Worm (Caenorhabditis elegans): ENCODE data around the gene B0361.3.
A peak's percentile ranks its signal among the peaks of the same experiment; 100 is the strongest.

B0361.3 gene

ce11 chrIII:7301668-7302067, 20.4 kb downstream of the B0361.3 start:
- TF ChIP-seq nhr-237 (tag; optimal IDR thresholded peaks at IDR 0.05) (no peak), bed-3 (GFP tag; optimal IDR thresholded peaks at IDR 0.05) (no peak), nhr-76 (tag; optimal IDR thresholded peaks at IDR 0.05) (no peak), snpc-4 (tag; optimal IDR thresholded peaks at IDR 0.05) (no peak), ces-1 (GFP tag; optimal IDR thresholded peaks at IDR 0.05) (no peak)

- TF ChIP-seq nhr-28 (tag; optimal IDR thresholded peaks at IDR 0.05) (no peak), elt-1 (tag; optimal IDR thresholded peaks at IDR 0.05; ENCODE audit: borderline replicate concordance, insufficient read depth) (peak; percentile 44)
Measured at ce11 chrIII:7304961-7305648, 23.8 kb downstream of the B0361.3 start.

ce11 chrIII:7305649-7305977, 24.4 kb downstream of the B0361.3 start:
- TF ChIP-seq ztf-11 (tag; optimal IDR thresholded peaks at IDR 0.05) (no peak), unc-39 (tag; optimal IDR thresholded peaks at IDR 0.05) (no peak), tbx-8 (GFP tag; optimal IDR thresholded peaks at IDR 0.05) (no peak), lin-13 (tag; optimal IDR thresholded peaks at IDR 0.05) (no peak), unc-120 (tag; optimal IDR thresholded peaks at IDR 0.05; ENCODE audit: poor library complexity, severe bottlenecking) (no peak), nhr-28 (tag; optimal IDR thresholded peaks at IDR 0.05) (no peak), lin-32 (GFP tag; optimal IDR thresholded peaks at IDR 0.05) (no peak), ces-1 (GFP tag; optimal IDR thresholded peaks at IDR 0.05) (no peak), drap-1 (GFP tag; optimal IDR thresholded peaks at IDR 0.05) (no peak), nhr-237 (tag; optimal IDR thresholded peaks at IDR 0.05) (no peak), nhr-2 (tag; optimal IDR thresholded peaks at IDR 0.05) (no peak), ceh-83 (GFP tag; optimal IDR thresholded peaks at IDR 0.05) (no peak)

ce11 chrIII:7308600-7309109, 27.4 kb downstream of the B0361.3 start, which contains the start of gene acbp-4:
Gene acbp-4, minus strand, starts transcription at chrIII:7309109.
- no peak for TF ChIP-seq nhr-12 (tag; optimal IDR thresholded peaks at IDR 0.05)

- no peak for TF ChIP-seq unc-120 (tag; optimal IDR thresholded peaks at IDR 0.05; ENCODE audit: poor library complexity, severe bottlenecking)
- TF ChIP-seq lin-32 (GFP tag; optimal IDR thresholded peaks at IDR 0.05), result no peak
- TF ChIP-seq M03D4.4 (tag; optimal IDR thresholded peaks at IDR 0.05), result no peak
- no peak for TF ChIP-seq lin-13 (tag; optimal IDR thresholded peaks at IDR 0.05)
- TF ChIP-seq sptf-1 (tag; optimal IDR thresholded peaks at IDR 0.05), result no peak
- TF ChIP-seq ztf-11 (tag; optimal IDR thresholded peaks at IDR 0.05), result no peak
- no peak for TF ChIP-seq nhr-12 (tag; optimal IDR thresholded peaks at IDR 0.05)
- TF ChIP-seq flh-1 (GFP tag; optimal IDR thresholded peaks at IDR 0.05), result no peak
- TF ChIP-seq unc-39 (tag; optimal IDR thresholded peaks at IDR 0.05), result no peak
- TF ChIP-seq elt-1 (tag; optimal IDR thresholded peaks at IDR 0.05; ENCODE audit: borderline replicate concordance, insufficient read depth), result no peak
- no peak for TF ChIP-seq ham-2 (GFP tag; optimal IDR thresholded peaks at IDR 0.05)
- no peak for TF ChIP-seq elt-3 (tag; optimal IDR thresholded peaks at IDR 0.05)
- no peak for TF ChIP-seq ces-1 (GFP tag; optimal IDR thresholded peaks at IDR 0.05)
- no peak for TF ChIP-seq ceh-39 (tag; optimal IDR thresholded peaks at IDR 0.05)
- TF ChIP-seq ceh-43 (GFP tag; optimal IDR thresholded peaks at IDR 0.05), result no peak
- TF ChIP-seq sem-2 (GFP tag; optimal IDR thresholded peaks at IDR 0.05), result no peak
Measured at ce11 chrIII:7310662-7311340, 29.5 kb downstream of the B0361.3 start, which contains the start of the genes F56C9.6 and F56C9.3. Gene F56C9.6, minus strand, starts transcription at chrIII:7310773. Gene F56C9.3, plus strand, starts transcription at chrIII:7311290.

ce11 chrIII:7314473-7314872, 33.2 kb downstream of the B0361.3 start:
- no peak for TF ChIP-seq ceh-39 (tag; optimal IDR thresholded peaks at IDR 0.05)
- no peak for TF ChIP-seq ceh-43 (GFP tag; optimal IDR thresholded peaks at IDR 0.05)
- TF ChIP-seq nhr-28 (tag; optimal IDR thresholded peaks at IDR 0.05), result no peak
- TF ChIP-seq mls-2 (tag; optimal IDR thresholded peaks at IDR 0.05), result no peak
- no peak for TF ChIP-seq bed-3 (GFP tag; optimal IDR thresholded peaks at IDR 0.05)
- no peak for TF ChIP-seq elt-3 (tag; optimal IDR thresholded peaks at IDR 0.05)
- no peak for TF ChIP-seq blmp-1 (tag; optimal IDR thresholded peaks at IDR 0.05)
- no peak for TF ChIP-seq lsy-2 (tag; optimal IDR thresholded peaks at IDR 0.05)
- no peak for TF ChIP-seq flh-1 (GFP tag; optimal IDR thresholded peaks at IDR 0.05)
- no peak for TF ChIP-seq drap-1 (GFP tag; optimal IDR thresholded peaks at IDR 0.05)
- no peak for TF ChIP-seq unc-39 (tag; optimal IDR thresholded peaks at IDR 0.05)
